Worm (Caenorhabditis elegans): ENCODE results near the gene ZK1307.8.

ce11 chrII:9636300-9636699 is 11.9 kb downstream of the ZK1307.8 start, which contains the start of gene ZK1307.7:
- no peak for TF ChIP-seq mes-2 (tag; optimal IDR thresholded peaks at IDR 0.05; ENCODE audit: poor library complexity, severe bottlenecking)
- TF ChIP-seq mep-1 (tag; optimal IDR thresholded peaks at IDR 0.05), result no peak
- TF ChIP-seq unc-62 (GFP tag; optimal IDR thresholded peaks at IDR 0.05 in 1 of 2), result no peak
- TF ChIP-seq unc-62 (tag; optimal IDR thresholded peaks at IDR 0.05), result no peak
- TF ChIP-seq ZK546.5 (tag; optimal IDR thresholded peaks at IDR 0.05), result no peak
- TF ChIP-seq spr-3 (GFP tag; optimal IDR thresholded peaks at IDR 0.05), result no peak
- TF ChIP-seq lin-13 (GFP tag; optimal IDR thresholded peaks at IDR 0.05), result no peak
- no peak for TF ChIP-seq arid-1 (GFP tag; conservative IDR thresholded peaks at IDR 0.05)

Data from whole organism, L4 larva.